Fruit fly (Drosophila melanogaster): Measurements from ENCODE around the gene CG12316.

Gene CG12316

dm6 chr3L:15136659-15137572, at the start of gene CG12316 (continued):
- TF ChIP-seq CG3847 (GFP tag; IDR thresholded peaks at IDR 0.05): peak; percentile 85
- peak; percentile 89 for TF ChIP-seq Fer3 (tag; optimal IDR thresholded peaks at IDR 0.05)
- TF ChIP-seq zf30C (GFP tag; optimal IDR thresholded peaks at IDR 0.05): peak; percentile 36
- TF ChIP-seq pum (GFP tag; optimal IDR thresholded peaks at IDR 0.05): peak; percentile 94
- TF ChIP-seq CG31365 (tag; optimal IDR thresholded peaks at IDR 0.05): peak; percentile 85
- TF ChIP-seq bab2 (GFP tag; optimal IDR thresholded peaks at IDR 0.05): peak; percentile 90
- TF ChIP-seq lov (optimal IDR thresholded peaks at IDR 0.05): no peak
- TF ChIP-seq lov (GFP tag; IDR thresholded peaks at IDR 0.05): peak; percentile 74; the same call in 2 of the 3 replicates
- no peak for TF ChIP-seq Dip2 (GFP tag; IDR thresholded peaks at IDR 0.05)
- peak; percentile 87 for TF ChIP-seq CG12744 (GFP tag; optimal IDR thresholded peaks at IDR 0.05)
- peak; percentile 87 for TF ChIP-seq Bdp1 (GFP tag; optimal IDR thresholded peaks at IDR 0.05)
- 0 out of 2 replicates have a peak, but pooled peaks have one; percentile 51 for TF ChIP-seq aop (GFP tag; IDR thresholded peaks at IDR 0.05)
- TF ChIP-seq Deaf1 (tag; optimal IDR thresholded peaks at IDR 0.05): peak; percentile 79
- TF ChIP-seq Doc2 (GFP tag; IDR thresholded peaks at IDR 0.05): no peak; the same call in 1 of the 2 replicates
- TF ChIP-seq kah (GFP tag; optimal IDR thresholded peaks at IDR 0.05): peak; percentile 72
- peak; percentile 50 for TF ChIP-seq CG9797 (GFP tag; optimal IDR thresholded peaks at IDR 0.05)
- TF ChIP-seq gt (GFP tag; IDR thresholded peaks at IDR 0.05): no peak
- TF ChIP-seq CG17612 (GFP tag; IDR thresholded peaks at IDR 0.05): peak; percentile 64; the same call in 1 of the 2 replicates
- TF ChIP-seq CG3407 (GFP tag; optimal IDR thresholded peaks at IDR 0.05): peak; percentile 85
- TF ChIP-seq BtbVII (GFP tag; optimal IDR thresholded peaks at IDR 0.05): peak; percentile 91
- peak; percentile 38; the same call in 1 of the 3 replicates for TF ChIP-seq z (GFP tag; IDR thresholded peaks at IDR 0.05)
- peak; percentile 76 for TF ChIP-seq HmgD (GFP tag; optimal IDR thresholded peaks at IDR 0.05)
- TF ChIP-seq CG8765 (GFP tag; IDR thresholded peaks at IDR 0.05): peak; percentile 35
- peak; percentile 73 for TF ChIP-seq CG7271 (tag; optimal IDR thresholded peaks at IDR 0.05)
- TF ChIP-seq Hr51 (GFP tag; optimal IDR thresholded peaks at IDR 0.05): peak; percentile 92 to 94
- peak; percentile 42 for TF ChIP-seq trh (GFP tag; optimal IDR thresholded peaks at IDR 0.05)
- TF ChIP-seq nerfin-2 (GFP tag; IDR thresholded peaks at IDR 0.05; ENCODE audit: partially characterized antibody): peak; percentile 67
- peak; percentile 98 for TF ChIP-seq Ets65A (GFP tag)
- TF ChIP-seq CG11723 (GFP tag; optimal IDR thresholded peaks at IDR 0.05): peak; percentile 89
- TF ChIP-seq pan (optimal IDR thresholded peaks at IDR 0.05): no peak
- TF ChIP-seq pan (GFP tag; optimal IDR thresholded peaks at IDR 0.05 in 1 of 2, IDR thresholded peaks at IDR 0.05 in 1 of 2): peak in 1 of 2 experiments; percentile 82
- TF ChIP-seq CG3281 (GFP tag; optimal IDR thresholded peaks at IDR 0.05): peak; percentile 91
- no peak for TF ChIP-seq nau (GFP tag; optimal IDR thresholded peaks at IDR 0.05)
- peak in 1 of 2 experiments; percentile 90 for TF ChIP-seq Eip74EF (GFP tag; optimal IDR thresholded peaks at IDR 0.05)
- peak; percentile 94 for TF ChIP-seq CG12391 (tag; optimal IDR thresholded peaks at IDR 0.05)
- TF ChIP-seq CG17912 (GFP tag; optimal IDR thresholded peaks at IDR 0.05): peak; percentile 88
- TF ChIP-seq trem (tag; optimal IDR thresholded peaks at IDR 0.05): peak; percentile 91
- peak; percentile 80 for TF ChIP-seq Asciz (GFP tag; optimal IDR thresholded peaks at IDR 0.05)
- TF ChIP-seq Spps (tag; optimal IDR thresholded peaks at IDR 0.05): peak; percentile 93
- TF ChIP-seq Lim3 (GFP tag; IDR thresholded peaks at IDR 0.05): no peak
- TF ChIP-seq corto (GFP tag; optimal IDR thresholded peaks at IDR 0.05): peak; percentile 82
- TF ChIP-seq CG8359 (GFP tag; optimal IDR thresholded peaks at IDR 0.05; ENCODE audit: borderline replicate concordance): peak; percentile 84
- peak; percentile 94 for TF ChIP-seq Hmr (GFP tag; optimal IDR thresholded peaks at IDR 0.05)
- TF ChIP-seq dpn (GFP tag; optimal IDR thresholded peaks at IDR 0.05): peak; percentile 84 to 89
- no peak for TF ChIP-seq yki (optimal IDR thresholded peaks at IDR 0.05)
- TF ChIP-seq NFAT (GFP tag; IDR thresholded peaks at IDR 0.05): no peak; the same call in 1 of the 2 replicates
- 0 out of 2 replicates have a peak, but pooled peaks have one; percentile 7 for TF ChIP-seq CG4360 (GFP tag; IDR thresholded peaks at IDR 0.05)
- TF ChIP-seq sug (tag; optimal IDR thresholded peaks at IDR 0.05): peak; percentile 91
